Fruit fly (Drosophila melanogaster): ENCODE measurements around the gene CG13045.

- TF ChIP-seq CG8478 (optimal IDR thresholded peaks at IDR 0.05) (no peak), CTCF (optimal IDR thresholded peaks at IDR 0.05) (no peak)
Measured at dm6 chr3L:16283821-16284220, 6.9 kb downstream of the CG13045 start, which contains the start of gene CG13048.
